Fruit fly (Drosophila melanogaster) whole organism, embryonic: Measurements from ENCODE around the gene Sgsh.
A peak's percentile ranks its signal among the peaks of the same experiment; 100 is the strongest.

ENCODE experiments used
- Blimp-1 ChIP-seq: fragments of 200-800 bp; sonication (Bioruptor generic); optimal IDR thresholded peaks from 3 replicates; lab custom pipeline; 2018; ENCODE audit warnings: missing biosample characterization, missing genetic modification characterization, mild to moderate bottlenecking, moderate library complexity, missing genetic modification reagents
- Bteb2 ChIP-seq: fragments of 200-800 bp; sonication (Bioruptor generic); optimal IDR thresholded peaks from 2 replicates; lab custom pipeline; 2016; ENCODE audit warnings: missing biosample characterization, missing genetic modification characterization
- CG10267 ChIP-seq: fragments of 200-800 bp; sonication (Bioruptor generic); optimal IDR thresholded peaks from 2 replicates; lab custom pipeline; 2018; ENCODE audit warnings: missing biosample characterization, mild to moderate bottlenecking, missing genetic modification characterization, moderate library complexity
- CG10366 ChIP-seq: fragments of 200-800 bp; sonication (Bioruptor generic); IDR thresholded peaks from 2 replicates; pipeline ENCODE4 v1.3.6; 2022; ENCODE audit warnings: missing biosample characterization, missing genetic modification characterization
- CG10543 ChIP-seq: fragments of 200-800 bp; sonication (Bioruptor generic); optimal IDR thresholded peaks from 3 replicates; lab custom pipeline; 2017; ENCODE audit warnings: missing biosample characterization, mild to moderate bottlenecking, missing genetic modification characterization, moderate library complexity
- CG10654 ChIP-seq: fragments of 200-800 bp; sonication (Bioruptor generic); optimal IDR thresholded peaks from 2 replicates; lab custom pipeline; 2016; ENCODE audit warnings: missing biosample characterization, missing genetic modification characterization
- CG11695 ChIP-seq: fragments of 200-800 bp; sonication (Bioruptor generic); IDR thresholded peaks from 3 replicates; pipeline ENCODE4 v1.3.6; 2022; ENCODE audit warnings: missing biosample characterization, missing genetic modification characterization
- CG11723 ChIP-seq: fragments of 200-800 bp; sonication (Bioruptor generic); optimal IDR thresholded peaks from 2 replicates; lab custom pipeline; 2017; ENCODE audit warnings: missing biosample characterization, mild to moderate bottlenecking, missing genetic modification characterization
- CG14050 ChIP-seq: fragments of 200-800 bp; sonication (Bioruptor generic); IDR thresholded peaks from 3 replicates; pipeline ENCODE4 v1.3.6; 2022; ENCODE audit warnings: missing biosample characterization, missing genetic modification characterization
- CG14965 ChIP-seq: fragments of 200-800 bp; sonication (Bioruptor generic); optimal IDR thresholded peaks from 2 replicates; lab custom pipeline; 2016; ENCODE audit warnings: missing biosample characterization, missing genetic modification characterization, borderline replicate concordance
- CG15073 ChIP-seq: fragments of 200-800 bp; sonication (Bioruptor generic); optimal IDR thresholded peaks from 2 replicates; lab custom pipeline; 2016; ENCODE audit warnings: missing biosample characterization, missing genetic modification characterization
- CG2129 ChIP-seq: fragments of 200-800 bp; sonication (Bioruptor generic); IDR thresholded peaks from 2 replicates; pipeline ENCODE4 v1.3.6; 2022; ENCODE audit warnings: missing biosample characterization, missing genetic modification characterization; ENCODE audit not compliant: partially characterized antibody
- CG32772 ChIP-seq: fragments of 200-800 bp; sonication (Bioruptor generic); IDR thresholded peaks from 2 replicates; pipeline ENCODE4 v1.3.6; 2022; ENCODE audit warnings: missing biosample characterization, missing genetic modification characterization
- CG3838 ChIP-seq: fragments of 200-800 bp; sonication (Bioruptor generic); optimal IDR thresholded peaks from 3 replicates; lab custom pipeline; 2016; ENCODE audit warnings: missing biosample characterization, missing genetic modification characterization
- CG4328 ChIP-seq: fragments of 200-800 bp; sonication (Bioruptor generic); optimal IDR thresholded peaks from 3 replicates; lab custom pipeline; 2017; ENCODE audit warnings: missing biosample characterization, missing genetic modification reagents, missing genetic modification characterization
- CG6175 ChIP-seq: fragments of 200-800 bp; sonication (Bioruptor generic); IDR thresholded peaks from 3 replicates; pipeline ENCODE4 v1.3.6; 2022; ENCODE audit warnings: missing biosample characterization, missing genetic modification characterization
- CG6689 ChIP-seq: fragments of 200-800 bp; sonication (Bioruptor generic); IDR thresholded peaks from 2 replicates; pipeline ENCODE4 v1.3.6; 2022; ENCODE audit warnings: missing biosample characterization, missing genetic modification characterization
- CG6765 ChIP-seq: fragments of 200-800 bp; sonication (Bioruptor generic); optimal IDR thresholded peaks from 3 replicates; lab custom pipeline; 2017; ENCODE audit warnings: missing biosample characterization, mild to moderate bottlenecking, missing genetic modification characterization
- CG8944 ChIP-seq: fragments of 200-800 bp; sonication (Bioruptor generic); optimal IDR thresholded peaks from 3 replicates; lab custom pipeline; 2016; ENCODE audit warnings: missing biosample characterization, missing genetic modification characterization
- Eip74EF ChIP-seq, 2 experiments: fragments of 200-800 bp in 1 of 2; fragments of >200 bp in 1 of 2; sonication (Bioruptor generic) in 1 of 2; optimal IDR thresholded peaks; 2 replicates each; lab custom pipeline; 2017 to 2019; ENCODE audit warnings: missing biosample characterization in 2 of 2, missing genetic modification characterization in 2 of 2, mild to moderate bottlenecking in 1 of 2, moderate library complexity in 1 of 2
- Hr3 ChIP-seq: fragments of 200-800 bp; sonication (Bioruptor generic); optimal IDR thresholded peaks from 3 replicates; lab custom pipeline; 2016; ENCODE audit warnings: missing biosample characterization, missing genetic modification characterization
- Hsf ChIP-seq: fragments of 200-800 bp; sonication (Bioruptor generic); optimal IDR thresholded peaks from 3 replicates; lab custom pipeline; 2016; ENCODE audit warnings: missing biosample characterization, missing genetic modification characterization
- Kr ChIP-seq: fragments of 200-800 bp; sonication (Bioruptor generic); optimal IDR thresholded peaks from 2 replicates; lab custom pipeline; 2017; ENCODE audit warnings: missing biosample characterization, mild to moderate bottlenecking, missing genetic modification characterization
- MBD-R2 ChIP-seq: fragments of 200-800 bp; sonication (Bioruptor generic); IDR thresholded peaks from 2 replicates; pipeline ENCODE4 v1.3.6; 2022; ENCODE audit warnings: missing biosample characterization, missing genetic modification characterization
- Med ChIP-seq: fragments of 200-800 bp; sonication (Bioruptor generic); peaks from one replicate; lab custom pipeline; 2016; ENCODE audit warnings: missing biosample characterization, missing genetic modification characterization, mild to moderate bottlenecking, inconsistent platforms, moderate library complexity
- Nf-YB ChIP-seq: fragments of 200-800 bp; sonication (Bioruptor generic); optimal IDR thresholded peaks from 3 replicates; lab custom pipeline; 2019; ENCODE audit warnings: missing biosample characterization, mild to moderate bottlenecking, missing genetic modification characterization, moderate library complexity
- Opbp ChIP-seq: fragments of 200-800 bp; sonication (Bioruptor generic); IDR thresholded peaks from 3 replicates; pipeline ENCODE4 v1.3.6; 2022; ENCODE audit warnings: missing biosample characterization, missing genetic modification characterization; ENCODE audit not compliant: partially characterized antibody
- Optix ChIP-seq: fragments of 200-800 bp; sonication (Bioruptor generic); IDR thresholded peaks from 3 replicates; pipeline ENCODE4 v1.3.6; 2022; ENCODE audit warnings: missing biosample characterization, missing genetic modification characterization
- Stat92E ChIP-seq, 3 experiments: fragments of >200 bp in 2 of 3; fragments of 200-800 bp in 1 of 3; sonication (Bioruptor generic) in 1 of 3; optimal IDR thresholded peaks; 2 replicates each; lab custom pipeline; 2017 to 2019; ENCODE audit warnings: missing biosample characterization in 3 of 3, missing genetic modification characterization in 3 of 3, mild to moderate bottlenecking in 1 of 3, moderate library complexity in 1 of 3
- az2 ChIP-seq: fragments of 200-800 bp; sonication (Bioruptor generic); optimal IDR thresholded peaks from 3 replicates; lab custom pipeline; 2016; ENCODE audit warnings: missing biosample characterization, missing genetic modification characterization
- cas ChIP-seq: fragments of 200-800 bp; sonication (Bioruptor generic); IDR thresholded peaks from 2 replicates; pipeline ENCODE4 v1.3.6; 2022; ENCODE audit warnings: missing biosample characterization, missing genetic modification characterization
- cg ChIP-seq: fragments of 200-800 bp; sonication (Bioruptor generic); optimal IDR thresholded peaks from 3 replicates; lab custom pipeline; 2019; ENCODE audit warnings: missing biosample characterization, mild to moderate bottlenecking, missing genetic modification characterization, moderate library complexity
- chn ChIP-seq: fragments of 200-800 bp; sonication (Bioruptor generic); optimal IDR thresholded peaks from 2 replicates; lab custom pipeline; 2016; ENCODE audit warnings: missing biosample characterization, missing genetic modification characterization
- ci ChIP-seq: fragments of 200-800 bp; sonication (Bioruptor generic); IDR thresholded peaks from 3 replicates; pipeline ENCODE4 v1.3.6; 2022; ENCODE audit warnings: missing biosample characterization, missing genetic modification characterization
- exex ChIP-seq: fragments of 200-800 bp; sonication (Bioruptor generic); optimal IDR thresholded peaks from 4 replicates; lab custom pipeline; 2018; ENCODE audit warnings: missing biosample characterization, mild to moderate bottlenecking, missing genetic modification characterization, moderate library complexity
- onecut ChIP-seq: fragments of 200-800 bp; sonication (Bioruptor generic); IDR thresholded peaks from 2 replicates; pipeline ENCODE4 v1.3.6; 2022; ENCODE audit warnings: missing biosample characterization, missing genetic modification characterization
- org-1 ChIP-seq: fragments of 200-800 bp; sonication (Bioruptor generic); optimal IDR thresholded peaks from 2 replicates; lab custom pipeline; 2017; ENCODE audit warnings: missing biosample characterization, missing genetic modification characterization
- pan ChIP-seq, 4 experiments: fragments of >200 bp in 3 of 4; fragments of 200-800 bp in 1 of 4; sonication (Bioruptor generic) in 1 of 4; optimal IDR thresholded peaks in 3 of 4; IDR thresholded peaks in 1 of 4; 2 replicates each; pipeline versions ENCODE4 v1.3.6 to Lab custom; 2017 to 2022; ENCODE audit warnings: missing biosample characterization in 2 of 4, missing genetic modification characterization in 2 of 4, mixed read lengths in 1 of 4
- peb ChIP-seq: fragments of 200-800 bp; sonication (Bioruptor generic); IDR thresholded peaks from 2 replicates; pipeline ENCODE4 v1.3.6; 2022; ENCODE audit warnings: missing biosample characterization, missing genetic modification characterization
- pho ChIP-seq: fragments of 200-800 bp; sonication (Bioruptor generic); optimal IDR thresholded peaks from 2 replicates; lab custom pipeline; 2016; ENCODE audit warnings: missing biosample characterization, missing genetic modification characterization
- pnt ChIP-seq: fragments of 200-800 bp; sonication (Bioruptor generic); optimal IDR thresholded peaks from 3 replicates; lab custom pipeline; 2016; ENCODE audit warnings: missing biosample characterization, missing genetic modification characterization
- ranshi ChIP-seq: fragments of 200-800 bp; sonication (Bioruptor generic); IDR thresholded peaks from 2 replicates; pipeline ENCODE4 v1.3.6; 2022; ENCODE audit warnings: missing biosample characterization, missing genetic modification characterization
- repo ChIP-seq: fragments of 200-800 bp; sonication (Bioruptor generic); optimal IDR thresholded peaks from 2 replicates; lab custom pipeline; 2016; ENCODE audit warnings: missing biosample characterization, missing genetic modification characterization
- slou ChIP-seq: fragments of 200-800 bp; sonication (Bioruptor generic); optimal IDR thresholded peaks from 3 replicates; lab custom pipeline; 2016; ENCODE audit warnings: missing biosample characterization, missing genetic modification characterization
- sna ChIP-seq: fragments of 200-800 bp; sonication (Bioruptor generic); IDR thresholded peaks from 2 replicates; pipeline ENCODE4 v1.3.6; 2022; ENCODE audit warnings: missing biosample characterization, missing genetic modification characterization; ENCODE audit not compliant: partially characterized antibody
- stwl ChIP-seq: fragments of 200-800 bp; sonication (Bioruptor generic); optimal IDR thresholded peaks from 3 replicates; lab custom pipeline; 2018; ENCODE audit warnings: missing biosample characterization, mild to moderate bottlenecking, missing genetic modification characterization, moderate library complexity
- twi ChIP-seq: fragments of 200-800 bp; optimal IDR thresholded peaks from 2 replicates; lab custom pipeline; 2019; ENCODE audit warnings: missing biosample characterization, mild to moderate bottlenecking, missing genetic modification characterization, moderate library complexity
- unc-4 ChIP-seq: fragments of 200-800 bp; sonication (Bioruptor generic); IDR thresholded peaks from 2 replicates; pipeline ENCODE4 v1.3.6; 2022; ENCODE audit warnings: missing biosample characterization, missing genetic modification characterization; ENCODE audit not compliant: partially characterized antibody
- wek ChIP-seq: fragments of 200-800 bp; sonication (Bioruptor generic); optimal IDR thresholded peaks from 3 replicates; lab custom pipeline; 2018; ENCODE audit warnings: missing biosample characterization, mild to moderate bottlenecking, missing genetic modification characterization, moderate library complexity
- zen ChIP-seq: fragments of 200-800 bp; sonication (Bioruptor generic); optimal IDR thresholded peaks from 3 replicates; lab custom pipeline; 2018; ENCODE audit warnings: missing biosample characterization, mild to moderate bottlenecking, missing genetic modification characterization, moderate library complexity

Sgsh gene

dm6 chr3R:18895227-18895626, 17.5 kb downstream of the Sgsh start (continued):
- TF ChIP-seq repo (GFP tag; lab: Kevin White, UChicago) (no peak), ranshi (GFP tag; lab: Robert Waterston, UW) (peak; percentile 78; the same call in 1 of the 2 replicates), Kr (no peak), CG32772 (GFP tag; lab: Robert Waterston, UW) (peak; percentile 64; the same call in 1 of the 2 replicates), pnt (no peak), exex (peak; percentile 30), CG10267 (tag; lab: Kevin White, UChicago) (no peak), az2 (no peak), stwl (tag; lab: Kevin White, UChicago) (no peak), CG6765 (no peak), zen (tag; lab: Kevin White, UChicago) (no peak), pho (GFP tag; lab: Kevin White, UChicago) (no peak), cg (GFP tag; lab: Kevin White, UChicago) (no peak), CG14965 (no peak), pan (optimal IDR thresholded peaks at IDR 0.05; lab: Kevin White, UChicago) (no peak), pan (GFP tag; optimal IDR thresholded peaks at IDR 0.05 in 1 of 2, IDR thresholded peaks at IDR 0.05 in 1 of 2) (peak in 1 of 2 experiments; percentile 76), Nf-YB (GFP tag; lab: Kevin White, UChicago) (no peak), CG6689 (GFP tag; lab: Robert Waterston, UW) (peak; percentile 55), MBD-R2 (GFP tag; lab: Robert Waterston, UW) (peak; percentile 44; the same call in 1 of the 2 replicates), chn (GFP tag; lab: Kevin White, UChicago) (no peak), CG15073 (GFP tag; lab: Kevin White, UChicago) (no peak), unc-4 (no peak), peb (GFP tag; lab: Robert Waterston, UW) (no peak), onecut (peak; percentile 16; the same call in 1 of the 2 replicates), Stat92E (GFP tag; optimal IDR thresholded peaks at IDR 0.05; lab: Kevin White, UChicago) (no peak), CG3838 (no peak), CG6175 (GFP tag; lab: Robert Waterston, UW) (peak; percentile 53; the same call in 1 of the 3 replicates), Eip74EF (GFP tag; optimal IDR thresholded peaks at IDR 0.05; lab: Kevin White, UChicago) (no peak), CG11723 (GFP tag; lab: Kevin White, UChicago) (no peak), Blimp-1 (GFP tag; lab: Kevin White, UChicago) (no peak), sna (GFP tag; lab: Robert Waterston, UW) (no peak), CG10654 (GFP tag; lab: Kevin White, UChicago) (no peak), org-1 (GFP tag; lab: Kevin White, UChicago) (no peak), CG2129 (GFP tag; lab: Robert Waterston, UW) (no peak), CG14050 (GFP tag; lab: Robert Waterston, UW) (peak; percentile 33; the same call in 1 of the 3 replicates), CG8944 (GFP tag; lab: Kevin White, UChicago) (no peak), cas (GFP tag; lab: Robert Waterston, UW) (no peak), Med (GFP tag; lab: Kevin White, UChicago) (peak; percentile 23), CG4328 (GFP tag; lab: Kevin White, UChicago) (no peak), Hr3 (no peak), Bteb2 (no peak), Hsf (no peak), ci (GFP tag; lab: Robert Waterston, UW) (no peak), twi (tag; lab: Kevin White, UChicago) (no peak), Optix (no peak), wek (GFP tag; lab: Kevin White, UChicago) (no peak), CG11695 (peak; percentile 65; the same call in 2 of the 3 replicates), CG10366 (GFP tag; lab: Robert Waterston, UW) (no peak), CG10543 (no peak), Opbp (no peak), slou (GFP tag; lab: Kevin White, UChicago) (no peak)
